Worm (Caenorhabditis elegans) whole organism, L3 larva: Measurements from ENCODE around the gene T05G5.5.

ENCODE experiments used
- R02D3.7 ChIP-seq: fragments of 150-350 bp; optimal IDR thresholded peaks from 2 replicates; lab custom pipeline; 2014; ENCODE audit warnings: missing biosample characterization, missing genetic modification characterization
- ZK546.5 ChIP-seq: sonication (generic microtip); optimal IDR thresholded peaks from 2 replicates; lab custom pipeline; 2017; ENCODE audit warnings: missing biosample characterization, missing genetic modification characterization
- aly-2 ChIP-seq: fragments of 150-350 bp; optimal IDR thresholded peaks from 2 replicates; lab custom pipeline; 2014; ENCODE audit warnings: missing biosample characterization, missing genetic modification characterization
- ama-1 ChIP-seq: fragments of 150-350 bp; optimal IDR thresholded peaks from 2 replicates; lab custom pipeline; 2018
- ceh-16 ChIP-seq: sonication (generic microtip); optimal IDR thresholded peaks from 2 replicates; lab custom pipeline; 2017; ENCODE audit warnings: missing biosample characterization, missing genetic modification characterization
- ceh-28 ChIP-seq: fragments of 150-350 bp; optimal IDR thresholded peaks from 2 replicates; lab custom pipeline; 2014; ENCODE audit warnings: missing biosample characterization, missing genetic modification reagents, missing genetic modification characterization
- ceh-82 ChIP-seq: fragments of 150-350 bp; optimal IDR thresholded peaks from 2 replicates; lab custom pipeline; 2014; ENCODE audit warnings: missing biosample characterization, missing genetic modification characterization
- ceh-9 ChIP-seq: sonication (generic microtip); optimal IDR thresholded peaks from 2 replicates; lab custom pipeline; 2018; ENCODE audit warnings: missing biosample characterization, missing genetic modification characterization
- daf-12 ChIP-seq: fragments of 150-350 bp; optimal IDR thresholded peaks from 2 replicates; lab custom pipeline; 2014; ENCODE audit warnings: missing biosample characterization, missing genetic modification reagents, missing genetic modification characterization
- egl-27 ChIP-seq: sonication (generic microtip); optimal IDR thresholded peaks from 4 replicates; lab custom pipeline; 2017; ENCODE audit warnings: missing biosample characterization, missing genetic modification reagents, missing genetic modification characterization
- elt-2 ChIP-seq: sonication (generic microtip); optimal IDR thresholded peaks from 2 replicates; lab custom pipeline; 2016; ENCODE audit warnings: missing genetic modification reagents, mild to moderate bottlenecking, missing genetic modification characterization, missing compliant biosample characterization
- eor-1 ChIP-seq, 2 experiments: fragments of 150-350 bp; optimal IDR thresholded peaks; 2 replicates each; lab custom pipeline; 2014 to 2018; ENCODE audit warnings: missing biosample characterization in 2 of 2, missing genetic modification characterization in 2 of 2
- fkh-10 ChIP-seq: sonication (generic microtip); optimal IDR thresholded peaks from 2 replicates; lab custom pipeline; 2017; ENCODE audit warnings: missing biosample characterization, missing genetic modification reagents, missing genetic modification characterization
- fkh-2 ChIP-seq: fragments of 150-350 bp; optimal IDR thresholded peaks from 2 replicates; lab custom pipeline; 2014; ENCODE audit warnings: missing biosample characterization, missing genetic modification reagents, missing genetic modification characterization
- fos-1 ChIP-seq: fragments of 150-350 bp; optimal IDR thresholded peaks from 2 replicates; lab custom pipeline; 2014; ENCODE audit warnings: missing biosample characterization, missing genetic modification characterization
- jun-1 ChIP-seq: fragments of 150-350 bp; optimal IDR thresholded peaks from 2 replicates; lab custom pipeline; 2014; ENCODE audit warnings: missing biosample characterization, missing genetic modification reagents, missing genetic modification characterization
- lin-15B ChIP-seq: fragments of 150-350 bp; optimal IDR thresholded peaks from 2 replicates; lab custom pipeline; 2014; ENCODE audit warnings: missing biosample characterization, missing genetic modification characterization
- lin-39 ChIP-seq: fragments of 150-350 bp; optimal IDR thresholded peaks from 2 replicates; lab custom pipeline; 2018; ENCODE audit warnings: missing biosample characterization, missing genetic modification reagents, missing genetic modification characterization
- lsy-12 ChIP-seq: sonication (generic microtip); optimal IDR thresholded peaks from 2 replicates; lab custom pipeline; 2016; ENCODE audit warnings: mild to moderate bottlenecking, missing genetic modification characterization, missing compliant biosample characterization
- nfya-1 ChIP-seq: sonication (generic microtip); optimal IDR thresholded peaks from 2 replicates; lab custom pipeline; 2017; ENCODE audit warnings: missing genetic modification characterization, mild to moderate bottlenecking, missing compliant biosample characterization, antibody characterized with exemption, moderate library complexity; ENCODE audit not compliant: insufficient read depth
- nhr-11 ChIP-seq: fragments of 150-350 bp; optimal IDR thresholded peaks from 2 replicates; lab custom pipeline; 2014; ENCODE audit warnings: missing biosample characterization, missing genetic modification characterization
- nhr-12 ChIP-seq: fragments of 150-350 bp; optimal IDR thresholded peaks from 2 replicates; lab custom pipeline; 2014; ENCODE audit warnings: missing biosample characterization, missing genetic modification characterization
- nhr-23 ChIP-seq: fragments of 150-350 bp; optimal IDR thresholded peaks from 2 replicates; lab custom pipeline; 2014; ENCODE audit warnings: missing biosample characterization, missing genetic modification reagents, missing genetic modification characterization
- nhr-237 ChIP-seq: fragments of 150-350 bp; optimal IDR thresholded peaks from 2 replicates; lab custom pipeline; 2014; ENCODE audit warnings: missing biosample characterization, missing genetic modification characterization
- nhr-25 ChIP-seq: sonication (generic microtip); optimal IDR thresholded peaks from 2 replicates; lab custom pipeline; 2017; ENCODE audit warnings: missing biosample characterization, missing genetic modification characterization
- nhr-43 ChIP-seq: sonication (generic microtip); optimal IDR thresholded peaks from 2 replicates; lab custom pipeline; 2016; ENCODE audit warnings: mild to moderate bottlenecking, missing genetic modification characterization, missing compliant biosample characterization; ENCODE audit not compliant: poor library complexity, severe bottlenecking
- nhr-67 ChIP-seq: fragments of 150-350 bp; optimal IDR thresholded peaks from 2 replicates; lab custom pipeline; 2014; ENCODE audit warnings: missing biosample characterization, missing genetic modification characterization
- nhr-76 ChIP-seq: fragments of 150-350 bp; sonication (generic microtip); optimal IDR thresholded peaks from 5 replicates; lab custom pipeline; 2014; ENCODE audit warnings: missing biosample characterization, missing genetic modification characterization
- nhr-77 ChIP-seq: fragments of 150-350 bp; optimal IDR thresholded peaks from 2 replicates; lab custom pipeline; 2014; ENCODE audit warnings: missing biosample characterization, missing genetic modification characterization
- pha-4 ChIP-seq: fragments of 150-350 bp; optimal IDR thresholded peaks from 2 replicates; lab custom pipeline; 2014; ENCODE audit warnings: missing biosample characterization, missing genetic modification reagents, missing genetic modification characterization
- pqm-1 ChIP-seq: fragments of 150-350 bp; optimal IDR thresholded peaks from 2 replicates; lab custom pipeline; 2017; ENCODE audit warnings: missing biosample characterization, missing genetic modification characterization, inconsistent platforms
- sea-2 ChIP-seq: fragments of 150-350 bp; sonication (generic microtip); optimal IDR thresholded peaks from 4 replicates; lab custom pipeline; 2014; ENCODE audit warnings: missing biosample characterization, missing genetic modification reagents, missing genetic modification characterization
- snpc-4 ChIP-seq: fragments of 150-350 bp; optimal IDR thresholded peaks from 2 replicates; lab custom pipeline; 2014; ENCODE audit warnings: missing biosample characterization, missing genetic modification characterization
- unc-39 ChIP-seq: sonication (generic microtip); optimal IDR thresholded peaks from 4 replicates; lab custom pipeline; 2017; ENCODE audit warnings: missing biosample characterization, missing genetic modification characterization
- unc-62 ChIP-seq: fragments of 150-350 bp; sonication (generic microtip); optimal IDR thresholded peaks from 4 replicates; lab custom pipeline; 2014; ENCODE audit warnings: missing biosample characterization, missing genetic modification reagents, missing genetic modification characterization
- zag-1 ChIP-seq: fragments of 150-350 bp; optimal IDR thresholded peaks from 2 replicates; lab custom pipeline; 2014; ENCODE audit warnings: missing biosample characterization, missing genetic modification characterization
- ztf-4 ChIP-seq: fragments of 150-350 bp; optimal IDR thresholded peaks from 2 replicates; lab custom pipeline; 2014; ENCODE audit warnings: missing biosample characterization, missing genetic modification characterization

Gene T05G5.5

ce11 chrIII:9748694-9749093, 2.5 kb downstream of the T05G5.5 start, which contains the start of gene T05G5.4:
Gene T05G5.4 (plus strand): TSS chrIII:9748934.
- no peak for TF ChIP-seq fos-1 (tag; lab: Kevin White, UChicago)
- TF ChIP-seq ceh-9 (tag; lab: Kevin White, UChicago), result no peak
- TF ChIP-seq eor-1 (tag; optimal IDR thresholded peaks at IDR 0.05; lab: Kevin White, UChicago), result no peak
- no peak for TF ChIP-seq nhr-43 (tag; lab: Kevin White, UChicago)
- TF ChIP-seq unc-39 (tag; lab: Kevin White, UChicago), result no peak
- no peak for TF ChIP-seq elt-2 (tag; lab: Kevin White, UChicago)
- no peak for TF ChIP-seq lin-39 (tag; lab: Kevin White, UChicago)

ce11 chrIII:9747133-9747532, 4.1 kb downstream of the T05G5.5 start, which contains the start of the genes iff-1 and cdk-1:
Gene iff-1 (minus strand): TSS chrIII:9747193.
Gene cdk-1 (plus strand): TSS chrIII:9747472.
- TF ChIP-seq egl-27 (tag; lab: Kevin White, UChicago) (no peak), snpc-4 (tag; lab: Kevin White, UChicago) (no peak), ZK546.5 (tag; lab: Kevin White, UChicago) (no peak), nhr-12 (no peak), ceh-82 (tag; lab: Kevin White, UChicago) (no peak), nhr-76 (tag; lab: Kevin White, UChicago) (no peak), R02D3.7 (tag; lab: Kevin White, UChicago) (no peak), nfya-1 (tag; lab: Kevin White, UChicago) (peak; percentile 73), zag-1 (tag; lab: Kevin White, UChicago) (no peak), nhr-237 (tag; lab: Kevin White, UChicago) (no peak), sea-2 (GFP tag; lab: Kevin White, UChicago) (no peak), pha-4 (tag; lab: Kevin White, UChicago) (peak; percentile 69), ceh-16 (tag; lab: Kevin White, UChicago) (no peak), nhr-77 (tag; lab: Kevin White, UChicago) (no peak), ceh-9 (tag; lab: Kevin White, UChicago) (no peak), aly-2 (tag; lab: Kevin White, UChicago) (no peak), fkh-10 (no peak), ceh-28 (tag; lab: Kevin White, UChicago) (no peak), jun-1 (tag; lab: Kevin White, UChicago) (no peak), lin-15B (peak; percentile 65), nhr-11 (tag; lab: Kevin White, UChicago) (no peak), nhr-67 (tag; lab: Kevin White, UChicago) (no peak), ama-1 (lab: Kevin White, UChicago) (no peak), ztf-4 (no peak), eor-1 (tag; optimal IDR thresholded peaks at IDR 0.05; lab: Kevin White, UChicago) (no peak), nhr-23 (peak; percentile 2), daf-12 (no peak), nhr-25 (peak; percentile 40)

ce11 chrIII:9746665-9747064, 4.6 kb downstream of the T05G5.5 start:
- TF ChIP-seq fkh-2 (no peak), ztf-4 (no peak), pqm-1 (no peak), unc-62 (GFP tag; lab: Kevin White, UChicago) (no peak), nhr-77 (tag; lab: Kevin White, UChicago) (no peak), R02D3.7 (tag; lab: Kevin White, UChicago) (no peak), sea-2 (GFP tag; lab: Kevin White, UChicago) (no peak), ceh-82 (tag; lab: Kevin White, UChicago) (no peak), jun-1 (tag; lab: Kevin White, UChicago) (no peak), nhr-25 (no peak), lsy-12 (tag; lab: Kevin White, UChicago) (no peak), ZK546.5 (tag; lab: Kevin White, UChicago) (no peak), nhr-67 (tag; lab: Kevin White, UChicago) (no peak), zag-1 (tag; lab: Kevin White, UChicago) (no peak), ceh-16 (tag; lab: Kevin White, UChicago) (no peak)
